Fruit fly (Drosophila melanogaster) whole organism, embryonic: Measurements from ENCODE around the gene SrpRbeta.

Experiments
- CG10979 ChIP-seq: fragments of 200-800 bp; sonication (Bioruptor generic); optimal IDR thresholded peaks from 2 replicates; lab custom pipeline; 2018; ENCODE audit warnings: missing biosample characterization, mild to moderate bottlenecking, missing genetic modification characterization, moderate library complexity
- CG12071 ChIP-seq: fragments of 200-800 bp; sonication (Bioruptor generic); optimal IDR thresholded peaks from 3 replicates; lab custom pipeline; 2018; ENCODE audit warnings: missing biosample characterization, mild to moderate bottlenecking, missing genetic modification characterization
- CG12769 ChIP-seq: fragments of 200-800 bp; sonication (Bioruptor generic); optimal IDR thresholded peaks from 2 replicates; lab custom pipeline; 2019; ENCODE audit warnings: missing biosample characterization, mild to moderate bottlenecking, missing genetic modification characterization, moderate library complexity
- CG13894 ChIP-seq: fragments of 200-800 bp; sonication (Bioruptor generic); optimal IDR thresholded peaks from 3 replicates; lab custom pipeline; 2018; ENCODE audit warnings: missing biosample characterization, mild to moderate bottlenecking, missing genetic modification characterization, moderate library complexity
- CG2875 ChIP-seq: fragments of 200-800 bp; sonication (Bioruptor generic); optimal IDR thresholded peaks from 2 replicates; lab custom pipeline; 2017; ENCODE audit warnings: missing biosample characterization, mild to moderate bottlenecking, missing genetic modification characterization, missing genetic modification reagents
- CG32767 ChIP-seq: fragments of 200-800 bp; sonication (Bioruptor generic); IDR thresholded peaks from 2 replicates; pipeline ENCODE4 v1.3.6; 2022; ENCODE audit warnings: missing biosample characterization, missing genetic modification characterization
- CG6689 ChIP-seq: fragments of 200-800 bp; sonication (Bioruptor generic); IDR thresholded peaks from 2 replicates; pipeline ENCODE4 v1.3.6; 2022; ENCODE audit warnings: missing biosample characterization, missing genetic modification characterization
- CG7372 ChIP-seq: fragments of 200-800 bp; sonication (Bioruptor generic); IDR thresholded peaks from 2 replicates; pipeline ENCODE4 v1.3.6; 2022; ENCODE audit warnings: missing biosample characterization, missing genetic modification characterization
- CG7928 ChIP-seq: fragments of 200-800 bp; sonication (Bioruptor generic); optimal IDR thresholded peaks from 2 replicates; lab custom pipeline; 2017; ENCODE audit warnings: missing biosample characterization, mild to moderate bottlenecking, missing genetic modification characterization
- CG8944 ChIP-seq: fragments of 200-800 bp; sonication (Bioruptor generic); optimal IDR thresholded peaks from 3 replicates; lab custom pipeline; 2016; ENCODE audit warnings: missing biosample characterization, missing genetic modification characterization
- Doc3 ChIP-seq: fragments of 200-800 bp; sonication (Bioruptor generic); IDR thresholded peaks from 3 replicates; pipeline ENCODE4 v1.3.6; 2022; ENCODE audit warnings: missing biosample characterization, missing genetic modification characterization; ENCODE audit not compliant: partially characterized antibody
- Drgx ChIP-seq: fragments of 200-800 bp; sonication (Bioruptor generic); IDR thresholded peaks from 2 replicates; pipeline ENCODE4 v1.3.6; 2022; ENCODE audit warnings: missing biosample characterization, missing genetic modification characterization
- HLH54F ChIP-seq: fragments of 200-800 bp; sonication (Bioruptor generic); optimal IDR thresholded peaks from 3 replicates; lab custom pipeline; 2016; ENCODE audit warnings: missing biosample characterization, missing genetic modification characterization
- Med ChIP-seq: fragments of 200-800 bp; sonication (Bioruptor generic); peaks from one replicate; lab custom pipeline; 2016; ENCODE audit warnings: missing biosample characterization, missing genetic modification characterization, mild to moderate bottlenecking, inconsistent platforms, moderate library complexity
- Nf-YA ChIP-seq: fragments of 200-800 bp; sonication (Bioruptor generic); IDR thresholded peaks from 2 replicates; pipeline ENCODE4 v1.3.6; 2022; ENCODE audit warnings: missing biosample characterization, missing genetic modification characterization
- Vsx1 ChIP-seq: fragments of 200-800 bp; sonication (Bioruptor generic); optimal IDR thresholded peaks from 2 replicates; lab custom pipeline; 2017; ENCODE audit warnings: missing biosample characterization, mild to moderate bottlenecking, missing genetic modification characterization, missing genetic modification reagents
- abd-A ChIP-seq: fragments of 200-800 bp; sonication (Bioruptor generic); optimal IDR thresholded peaks from 3 replicates; lab custom pipeline; 2019; ENCODE audit warnings: missing biosample characterization, mild to moderate bottlenecking, missing genetic modification characterization, moderate library complexity
- ap ChIP-seq: fragments of 200-800 bp; sonication (Bioruptor generic); IDR thresholded peaks from 2 replicates; pipeline ENCODE4 v1.3.6; 2022; ENCODE audit warnings: missing biosample characterization, missing genetic modification characterization
- ase ChIP-seq: fragments of 200-800 bp; sonication (Bioruptor generic); IDR thresholded peaks from 3 replicates; pipeline ENCODE4 v1.3.6; 2022; ENCODE audit warnings: missing biosample characterization, missing genetic modification characterization
- chinmo ChIP-seq: fragments of 200-800 bp; sonication (Bioruptor generic); IDR thresholded peaks from 4 replicates; pipeline ENCODE4 v1.3.6; 2022; ENCODE audit warnings: missing biosample characterization, missing genetic modification characterization; ENCODE audit not compliant: partially characterized antibody
- ci ChIP-seq: fragments of 200-800 bp; sonication (Bioruptor generic); IDR thresholded peaks from 3 replicates; pipeline ENCODE4 v1.3.6; 2022; ENCODE audit warnings: missing biosample characterization, missing genetic modification characterization
- corto ChIP-seq: fragments of 200-800 bp; sonication (Bioruptor generic); optimal IDR thresholded peaks from 2 replicates; lab custom pipeline; 2016; ENCODE audit warnings: missing biosample characterization, mild to moderate bottlenecking, missing genetic modification characterization, moderate library complexity
- cwo ChIP-seq: fragments of 200-800 bp; sonication (Bioruptor generic); optimal IDR thresholded peaks from 3 replicates; lab custom pipeline; 2017; ENCODE audit warnings: missing biosample characterization, missing genetic modification characterization, mild to moderate bottlenecking, moderate library complexity, missing genetic modification reagents
- dati ChIP-seq: fragments of 200-800 bp; sonication (Bioruptor generic); IDR thresholded peaks from 2 replicates; pipeline ENCODE4 v1.3.6; 2022; ENCODE audit warnings: missing biosample characterization, missing genetic modification characterization
- lbe ChIP-seq: fragments of 200-800 bp; sonication (Bioruptor generic); optimal IDR thresholded peaks from 2 replicates; lab custom pipeline; 2016; ENCODE audit warnings: missing biosample characterization, mild to moderate bottlenecking, missing genetic modification characterization
- lmd ChIP-seq: fragments of 200-800 bp; sonication (Bioruptor generic); IDR thresholded peaks from 2 replicates; pipeline ENCODE4 v1.3.6; 2022; ENCODE audit warnings: missing biosample characterization, missing genetic modification characterization
- mld ChIP-seq: fragments of 200-800 bp; sonication (Bioruptor generic); IDR thresholded peaks from 3 replicates; pipeline ENCODE4 v1.3.6; 2022; ENCODE audit warnings: missing biosample characterization, missing genetic modification characterization; ENCODE audit not compliant: partially characterized antibody
- nom ChIP-seq: fragments of 200-800 bp; sonication (Bioruptor generic); optimal IDR thresholded peaks from 2 replicates; lab custom pipeline; 2017; ENCODE audit warnings: missing biosample characterization, missing genetic modification characterization, mild to moderate bottlenecking, moderate library complexity, missing genetic modification reagents
- sd ChIP-seq: fragments of 200-800 bp; sonication (Bioruptor generic); optimal IDR thresholded peaks from 3 replicates; lab custom pipeline; 2018; ENCODE audit warnings: missing biosample characterization, mild to moderate bottlenecking, missing genetic modification characterization, moderate library complexity
- sob ChIP-seq: fragments of 200-800 bp; sonication (Bioruptor generic); IDR thresholded peaks from 2 replicates; pipeline ENCODE4 v1.3.6; 2022; ENCODE audit warnings: missing biosample characterization, missing genetic modification characterization
- tin ChIP-seq: fragments of 200-800 bp; sonication (Bioruptor generic); optimal IDR thresholded peaks from 3 replicates; lab custom pipeline; 2016; ENCODE audit warnings: missing biosample characterization, missing genetic modification characterization
- vvl ChIP-seq: fragments of 200-800 bp; sonication (Bioruptor generic); IDR thresholded peaks from 2 replicates; pipeline ENCODE4 v1.3.6; 2022; ENCODE audit warnings: missing biosample characterization, missing genetic modification characterization

SrpRbeta gene

DNA sequence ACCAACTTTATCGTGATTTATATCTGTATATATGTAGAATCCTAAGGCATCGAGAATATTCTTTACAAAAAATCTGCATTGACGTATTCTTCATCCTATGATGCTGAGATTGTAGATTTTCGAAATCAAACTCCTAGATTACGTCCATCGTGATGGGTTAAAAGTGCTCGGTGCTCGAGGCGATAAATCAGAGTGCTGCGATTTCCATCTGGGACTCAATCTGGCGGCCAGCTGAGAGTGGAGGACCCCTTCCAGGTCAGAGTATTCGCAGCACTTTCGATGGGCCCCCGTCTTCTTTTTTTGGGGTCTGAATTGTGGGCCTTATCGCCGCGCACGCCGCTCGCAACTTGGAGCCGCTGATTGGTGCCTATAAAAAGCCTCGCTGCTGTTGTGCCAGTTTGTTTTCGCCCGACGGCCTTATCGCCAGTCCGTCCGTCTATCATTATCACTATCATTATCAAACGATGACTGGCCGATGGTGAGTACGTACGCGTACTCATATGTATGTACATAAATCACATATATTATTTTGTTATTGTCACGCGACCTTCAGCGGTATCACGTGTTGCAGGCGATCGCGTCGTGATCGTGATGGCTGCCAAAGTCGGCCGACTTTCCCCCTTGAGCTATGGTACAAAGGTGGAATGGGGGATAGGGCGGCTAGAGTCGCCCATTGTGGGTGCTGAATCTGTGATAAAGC, 15.2 kb downstream of the SrpRbeta start (continued):
- TF ChIP-seq mld (GFP tag; lab: Robert Waterston, UW) (no peak), lmd (no peak), CG2875 (no peak), CG7928 (GFP tag; lab: Kevin White, UChicago) (no peak), CG32767 (GFP tag; lab: Robert Waterston, UW) (0 out of 2 replicates have a peak, but pooled peaks have one; percentile 18), tin (GFP tag; lab: Kevin White, UChicago) (no peak)

DNA sequence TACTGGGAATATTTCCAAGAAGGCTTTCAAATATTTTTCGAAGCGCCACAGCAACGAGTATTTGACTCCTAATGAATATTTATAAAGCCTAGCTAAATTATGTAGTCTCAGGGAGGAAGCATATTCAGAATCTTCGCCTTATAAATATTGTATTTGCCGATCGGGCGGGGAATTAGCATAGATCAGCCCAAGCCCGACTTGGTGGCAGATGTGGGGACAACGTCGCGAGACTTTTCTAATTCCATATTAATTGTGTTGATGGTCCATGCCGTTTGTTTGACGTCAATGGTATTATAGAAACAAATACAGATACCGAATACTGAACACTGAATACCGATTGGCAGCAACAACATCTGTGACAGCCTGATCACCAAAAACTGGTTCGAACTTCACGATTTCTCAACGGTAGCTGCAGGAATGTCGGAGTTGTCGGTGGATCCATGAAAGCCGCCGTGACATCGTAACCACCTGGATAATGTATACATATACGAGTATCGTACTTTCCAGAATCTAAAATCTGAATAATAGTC, 16.3 kb downstream of the SrpRbeta start:
- peak; percentile 66 for TF ChIP-seq vvl (GFP tag; lab: Robert Waterston, UW)
- TF ChIP-seq Med, result peak; percentile 82
- TF ChIP-seq CG12769 (tag; lab: Kevin White, UChicago), result peak; percentile 69
- no peak for TF ChIP-seq dati
- TF ChIP-seq CG8944 (GFP tag; lab: Kevin White, UChicago), result no peak
- TF ChIP-seq CG2875, result no peak
- TF ChIP-seq chinmo (GFP tag; lab: Robert Waterston, UW), result 0 out of 4 replicates have a peak, but pooled peaks have one; percentile 31
- no peak for TF ChIP-seq ci (GFP tag; lab: Robert Waterston, UW)
- TF ChIP-seq sd (tag; lab: Kevin White, UChicago), result peak; percentile 85
- TF ChIP-seq CG12071 (GFP tag; lab: Kevin White, UChicago), result no peak
- TF ChIP-seq abd-A, result peak; percentile 0
- TF ChIP-seq CG13894, result peak; percentile 90
- TF ChIP-seq cwo (GFP tag; lab: Kevin White, UChicago), result peak; percentile 68
- no peak for TF ChIP-seq HLH54F (GFP tag; lab: Kevin White, UChicago)

DNA sequence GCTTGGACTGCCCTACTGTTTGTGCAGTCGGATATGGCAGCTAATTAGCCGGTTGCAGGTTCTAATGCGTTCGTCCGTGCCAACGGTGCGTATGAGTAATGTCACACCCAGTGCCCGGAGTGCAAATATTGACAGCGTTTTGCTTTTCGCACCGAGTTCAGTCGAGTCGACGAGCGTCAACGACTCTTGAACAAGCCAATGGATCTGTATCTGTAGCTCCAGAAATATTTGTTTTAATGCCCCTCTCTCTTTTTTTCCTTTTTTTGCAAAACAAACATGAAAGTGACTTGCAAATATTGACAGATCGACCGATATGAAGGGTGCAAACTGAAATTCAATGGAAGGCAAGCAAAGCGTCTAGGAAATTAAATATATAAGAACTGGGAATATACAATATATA, 17.6 kb downstream of the SrpRbeta start:
- TF ChIP-seq Vsx1 (GFP tag; lab: Kevin White, UChicago) (peak; percentile 17), ase (GFP tag; lab: Robert Waterston, UW) (0 out of 3 replicates have a peak, but pooled peaks have one; percentile 19), Nf-YA (GFP tag; lab: Robert Waterston, UW) (no peak), CG7372 (GFP tag; lab: Robert Waterston, UW) (peak; percentile 58), sob (no peak), Drgx (GFP tag; lab: Robert Waterston, UW) (peak; percentile 21; the same call in 1 of the 2 replicates), ap (GFP tag; lab: Robert Waterston, UW) (0 out of 2 replicates have a peak, but pooled peaks have one; percentile 9), ci (GFP tag; lab: Robert Waterston, UW) (0 out of 3 replicates have a peak, but pooled peaks have one; percentile 15), CG10979 (tag; lab: Kevin White, UChicago) (no peak), chinmo (GFP tag; lab: Robert Waterston, UW) (0 out of 4 replicates have a peak, but pooled peaks have one; percentile 20), CG6689 (GFP tag; lab: Robert Waterston, UW) (0 out of 2 replicates have a peak, but pooled peaks have one; percentile 19), nom (GFP tag; lab: Kevin White, UChicago) (peak; percentile 75), corto (GFP tag; lab: Kevin White, UChicago) (peak; percentile 52), Doc3 (GFP tag; lab: Robert Waterston, UW) (no peak), lbe (GFP tag; lab: Kevin White, UChicago) (peak; percentile 96)
